Worm (Caenorhabditis elegans) whole organism, midembryonic: ENCODE results near the gene ttr-27.

Source experiments
- T22C8.4 ChIP-seq: fragments of 200-800 bp; sonication (Bioruptor generic); IDR thresholded peaks from 2 replicates; pipeline ENCODE4 v1.3.6; 2022; ENCODE audit warnings: missing genetic modification characterization, missing compliant biosample characterization
- flt-1 ChIP-seq: fragments of 200-800 bp; sonication (Bioruptor generic); IDR thresholded peaks from 2 replicates; pipeline ENCODE4 v1.3.6; 2022; ENCODE audit warnings: missing genetic modification characterization, missing compliant biosample characterization
- klf-2 ChIP-seq: fragments of 200-800 bp; sonication (Bioruptor generic); conservative IDR thresholded peaks from 2 replicates; pipeline ENCODE4 v1.3.6; 2022; ENCODE audit warnings: missing genetic modification reagents, missing genetic modification characterization, missing compliant biosample characterization
- med-1 ChIP-seq: sonication (generic microtip); optimal IDR thresholded peaks from 2 replicates; lab custom pipeline; 2017; ENCODE audit warnings: missing genetic modification characterization, mild to moderate bottlenecking, missing compliant biosample characterization, antibody characterized with exemption, missing genetic modification reagents; ENCODE audit not compliant: insufficient read depth
- ztf-23 ChIP-seq: fragments of 200-800 bp; sonication (Bioruptor generic); IDR thresholded peaks from 2 replicates; pipeline ENCODE4 v1.3.6; 2022; ENCODE audit warnings: missing genetic modification reagents, missing genetic modification characterization, missing compliant biosample characterization
- ztf-29 ChIP-seq: fragments of 200-800 bp; sonication (Bioruptor generic); IDR thresholded peaks from 2 replicates; pipeline ENCODE4 v1.3.6; 2022; ENCODE audit warnings: missing genetic modification reagents, missing genetic modification characterization, missing compliant biosample characterization

DNA sequence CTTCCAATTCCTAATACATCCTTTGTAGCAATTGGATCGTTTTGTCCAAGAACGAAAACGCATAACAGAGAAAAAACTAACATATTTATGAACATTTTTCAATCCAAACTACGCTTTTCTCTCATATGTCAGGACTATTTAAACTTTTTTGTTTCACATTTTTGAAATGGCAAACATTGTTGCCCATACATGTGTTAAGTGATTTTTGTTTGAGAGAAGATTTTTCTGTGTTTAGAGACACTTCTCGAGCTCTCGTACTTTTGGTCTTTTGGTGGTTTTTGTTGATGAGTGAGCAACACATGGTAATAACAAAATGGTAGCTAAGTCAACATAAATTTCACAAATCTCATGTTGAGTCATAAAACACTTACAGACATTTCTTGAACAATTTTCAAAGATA is 1.2 kb upstream of the ttr-27 start, which contains the start of gene ttr-28:
- TF ChIP-seq flt-1 (GFP tag; lab: Robert Waterston, UW) (no peak), ztf-23 (GFP tag; lab: Robert Waterston, UW) (no peak), med-1 (GFP tag; lab: Kevin White, UChicago) (no peak), ztf-29 (GFP tag; lab: Robert Waterston, UW) (no peak), klf-2 (GFP tag; lab: Robert Waterston, UW) (no peak), T22C8.4 (no peak)
